Fruit fly (Drosophila melanogaster): ENCODE measurements around the gene CG10853.

dm6 chr3L:3912134-3912533 is 35.6 kb upstream of the CG10853 start:
- no peak for TF ChIP-seq pan (optimal IDR thresholded peaks at IDR 0.05)
- TF ChIP-seq psq (optimal IDR thresholded peaks at IDR 0.05): no peak
- TF ChIP-seq EcR (GFP tag; optimal IDR thresholded peaks at IDR 0.05): no peak

Measured in whole organism.